Worm (Caenorhabditis elegans): Measurements from ENCODE around the gene C34F6.12.

Gene C34F6.12

ce11 chrX:11189515-11189914, 37.0 kb downstream of the C34F6.12 start, which contains the start of gene F13D2.1:
Gene F13D2.1, minus strand, starts transcription at chrX:11189615.
- TF ChIP-seq ztf-4 (tag; optimal IDR thresholded peaks at IDR 0.05): no peak
- TF ChIP-seq lin-15B (tag; optimal IDR thresholded peaks at IDR 0.05): no peak
- TF ChIP-seq nhr-67 (tag; optimal IDR thresholded peaks at IDR 0.05): no peak
- TF ChIP-seq zag-1 (tag; optimal IDR thresholded peaks at IDR 0.05): no peak
- no peak for TF ChIP-seq ceh-16 (tag; optimal IDR thresholded peaks at IDR 0.05)
- no peak for TF ChIP-seq egl-5 (tag; optimal IDR thresholded peaks at IDR 0.05)
- TF ChIP-seq jun-1 (tag; optimal IDR thresholded peaks at IDR 0.05): no peak
- no peak for TF ChIP-seq mdl-1 (tag; optimal IDR thresholded peaks at IDR 0.05)

- no peak for TF ChIP-seq daf-12 (tag; optimal IDR thresholded peaks at IDR 0.05)
- no peak for TF ChIP-seq skn-1 (tag; optimal IDR thresholded peaks at IDR 0.05)
- TF ChIP-seq unc-39 (tag; optimal IDR thresholded peaks at IDR 0.05): no peak
- TF ChIP-seq elt-1 (tag; optimal IDR thresholded peaks at IDR 0.05): no peak
- TF ChIP-seq ztf-4 (tag; optimal IDR thresholded peaks at IDR 0.05): no peak
- no peak for TF ChIP-seq hmg-11 (tag; optimal IDR thresholded peaks at IDR 0.05)
- no peak for TF ChIP-seq nhr-237 (tag; optimal IDR thresholded peaks at IDR 0.05)
- TF ChIP-seq pha-4 (tag; optimal IDR thresholded peaks at IDR 0.05): no peak
- TF ChIP-seq mml-1 (tag; optimal IDR thresholded peaks at IDR 0.05): no peak
- no peak for TF ChIP-seq nhr-28 (tag; optimal IDR thresholded peaks at IDR 0.05)
These were observed 41.0 kb downstream of the C34F6.12 start, which contains the start of gene gnrr-7 for ce11 chrX:11185498-11185897. Gene gnrr-7, plus strand, starts transcription at chrX:11185798.

- no peak for TF ChIP-seq egl-5 (tag; optimal IDR thresholded peaks at IDR 0.05)
- TF ChIP-seq egl-27 (tag; optimal IDR thresholded peaks at IDR 0.05): no peak
These were observed 47.9 kb downstream of the C34F6.12 start, which contains the start of gene gnrr-6 for ce11 chrX:11178599-11178998. Gene gnrr-6, plus strand, starts transcription at chrX:11178899.
